Worm (Caenorhabditis elegans) whole organism, late embryonic: ENCODE measurements around the gene C42D8.1.

Source experiments
- hlh-6 ChIP-seq: sonication (generic microtip); optimal IDR thresholded peaks from 2 replicates; lab custom pipeline; 2016; ENCODE audit warnings: missing genotype, missing genetic modification characterization, missing compliant biosample characterization
- hlh-8 ChIP-seq: sonication (generic microtip); optimal IDR thresholded peaks from 2 replicates; lab custom pipeline; 2016; ENCODE audit warnings: missing genotype, missing genetic modification characterization, missing compliant biosample characterization
- lin-11 ChIP-seq: fragments of 200-800 bp; sonication (Bioruptor generic); optimal IDR thresholded peaks from 2 replicates; lab custom pipeline; 2018; ENCODE audit warnings: mild to moderate bottlenecking, missing genetic modification characterization, missing compliant biosample characterization
- pag-3 ChIP-seq: sonication (generic microtip); optimal IDR thresholded peaks from 2 replicates; lab custom pipeline; 2016; ENCODE audit warnings: missing compliant biosample characterization, missing genetic modification characterization, borderline replicate concordance
- pqm-1 ChIP-seq: sonication (generic microtip); optimal IDR thresholded peaks from 2 replicates; lab custom pipeline; 2016; ENCODE audit warnings: missing genetic modification characterization, missing compliant biosample characterization
- ref-2 ChIP-seq: sonication (generic microtip); optimal IDR thresholded peaks from 2 replicates; lab custom pipeline; 2016; ENCODE audit warnings: missing genetic modification characterization, missing compliant biosample characterization
- tbx-2 ChIP-seq: sonication (generic microtip); optimal IDR thresholded peaks from 2 replicates; lab custom pipeline; 2016; ENCODE audit warnings: missing genetic modification characterization, missing compliant biosample characterization

DNA sequence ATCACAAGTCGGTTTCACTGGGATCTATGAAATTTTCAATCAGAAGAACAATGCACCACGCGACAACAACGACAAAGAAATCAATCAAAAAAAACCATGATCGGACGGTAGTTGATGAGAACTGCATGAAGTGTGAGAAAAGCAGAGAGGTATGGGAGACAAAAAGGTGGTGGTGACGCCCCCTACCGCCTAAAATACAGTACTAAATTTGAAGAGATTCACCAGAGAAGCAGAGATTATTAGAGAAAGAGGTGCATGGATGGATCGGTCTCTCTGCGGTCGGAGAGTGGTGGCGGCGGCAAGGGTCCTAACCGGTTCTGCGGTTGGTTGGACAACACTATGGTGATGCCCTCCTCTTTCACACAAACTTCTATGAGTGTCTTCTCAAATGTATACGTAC lies 9.9 kb downstream of the C42D8.1 start:
- no peak for TF ChIP-seq tbx-2
- no peak for TF ChIP-seq pag-3 (tag; lab: Kevin White, UChicago)
- TF ChIP-seq pqm-1 (tag; lab: Kevin White, UChicago) = no peak
- TF ChIP-seq ref-2 = no peak
- no peak for TF ChIP-seq lin-11 (tag; lab: Kevin White, UChicago)
- no peak for TF ChIP-seq hlh-8
- no peak for TF ChIP-seq hlh-6 (tag; lab: Kevin White, UChicago)
